Fruit fly (Drosophila melanogaster): Measurements from ENCODE around the gene CASK.
A peak's percentile ranks its signal among the peaks of the same experiment; 100 is the strongest.

CASK gene

DNA sequence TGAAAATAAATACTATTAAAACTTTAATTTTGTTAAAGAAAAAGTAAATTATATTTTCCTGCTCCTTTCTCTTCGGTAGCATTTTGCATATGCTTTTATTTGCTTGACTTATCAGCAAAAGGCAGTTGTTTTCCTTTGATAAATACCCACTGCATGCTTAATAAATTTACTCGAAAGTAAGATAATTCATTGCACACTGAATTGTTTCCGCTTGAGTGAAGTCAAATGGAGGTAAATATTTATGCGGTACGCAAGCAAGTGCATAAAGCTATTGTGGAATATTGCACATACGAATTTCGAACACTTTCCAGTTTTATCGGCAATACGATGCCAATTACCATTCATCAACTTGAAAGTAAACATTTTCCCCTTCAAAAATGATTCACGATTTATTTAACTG is 602 bp upstream of the CASK start (continued):
- peak; percentile 38 for TF ChIP-seq spab (GFP tag; optimal IDR thresholded peaks at IDR 0.05)
- TF ChIP-seq CG16779 (tag; optimal IDR thresholded peaks at IDR 0.05): no peak
- TF ChIP-seq CG6854 (GFP tag; optimal IDR thresholded peaks at IDR 0.05): peak; percentile 78
- TF ChIP-seq CG7368 (GFP tag; optimal IDR thresholded peaks at IDR 0.05): peak; percentile 8
- no peak for TF ChIP-seq net (GFP tag; optimal IDR thresholded peaks at IDR 0.05)
- TF ChIP-seq Hr38 (GFP tag; optimal IDR thresholded peaks at IDR 0.05): no peak
- peak; percentile 44 for TF ChIP-seq CG6792 (GFP tag; optimal IDR thresholded peaks at IDR 0.05)
- TF ChIP-seq Hr4 (GFP tag; optimal IDR thresholded peaks at IDR 0.05): no peak
- no peak for TF ChIP-seq Ets21C (GFP tag; optimal IDR thresholded peaks at IDR 0.05)
- no peak for TF ChIP-seq svp (GFP tag)
- 0 out of 3 replicates have a peak, but pooled peaks have one; percentile 37 for TF ChIP-seq CG6163 (GFP tag; IDR thresholded peaks at IDR 0.05)
- TF ChIP-seq fd59A (GFP tag; optimal IDR thresholded peaks at IDR 0.05): no peak
- TF ChIP-seq CG9139 (GFP tag; optimal IDR thresholded peaks at IDR 0.05): peak; percentile 33
- TF ChIP-seq Ets96B (tag; optimal IDR thresholded peaks at IDR 0.05): no peak
- TF ChIP-seq Eip78C (GFP tag): peak; percentile 92
- no peak for TF ChIP-seq dac (GFP tag; optimal IDR thresholded peaks at IDR 0.05)
- no peak for TF ChIP-seq Lpt (GFP tag; optimal IDR thresholded peaks at IDR 0.05)
- peak; percentile 7 for TF ChIP-seq esn (GFP tag; optimal IDR thresholded peaks at IDR 0.05)

DNA sequence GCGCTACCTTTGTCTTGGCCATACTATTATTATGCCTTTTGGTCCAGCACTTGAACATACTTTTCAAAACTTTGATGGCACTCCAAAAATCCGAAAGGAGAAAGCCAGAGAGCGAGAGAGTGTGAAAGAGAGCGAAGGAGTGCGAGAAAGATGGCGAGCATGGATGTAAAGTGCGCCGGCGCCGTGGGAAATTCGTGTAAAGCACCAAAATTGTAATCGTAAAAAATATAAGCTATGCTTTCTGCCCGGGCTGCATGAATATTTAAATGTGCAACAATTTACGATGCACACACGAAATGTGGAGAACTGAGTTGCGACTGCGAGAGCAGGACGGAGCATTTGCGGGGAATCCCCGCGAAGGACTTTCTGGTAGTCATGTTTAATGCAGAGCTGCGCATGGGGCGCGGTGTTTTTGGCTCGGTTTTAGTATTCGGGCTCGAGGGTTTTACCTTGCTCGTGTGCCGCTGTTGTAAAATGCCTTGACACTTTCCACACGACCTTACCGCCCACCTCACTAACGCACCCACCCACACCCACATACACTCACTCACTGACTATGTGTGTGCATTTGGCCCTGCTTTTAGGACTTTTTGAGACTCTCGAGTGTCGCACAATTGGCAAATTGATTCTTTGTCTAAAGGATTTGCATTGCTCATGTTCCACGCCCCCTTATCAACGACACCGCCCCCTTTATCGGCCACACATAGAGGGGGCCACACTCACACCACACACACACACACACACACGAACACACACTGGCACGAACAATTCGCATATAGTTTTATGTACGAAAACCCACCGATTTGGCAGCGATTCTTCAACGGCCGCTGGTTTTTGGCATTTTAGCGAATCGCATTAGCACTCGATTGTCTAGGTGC is 551 bp downstream of the CASK start:
- peak in 1 of 2 experiments; percentile 24 for TF ChIP-seq ss (GFP tag; optimal IDR thresholded peaks at IDR 0.05)
- no peak for TF ChIP-seq fd59A (GFP tag; optimal IDR thresholded peaks at IDR 0.05)

DNA sequence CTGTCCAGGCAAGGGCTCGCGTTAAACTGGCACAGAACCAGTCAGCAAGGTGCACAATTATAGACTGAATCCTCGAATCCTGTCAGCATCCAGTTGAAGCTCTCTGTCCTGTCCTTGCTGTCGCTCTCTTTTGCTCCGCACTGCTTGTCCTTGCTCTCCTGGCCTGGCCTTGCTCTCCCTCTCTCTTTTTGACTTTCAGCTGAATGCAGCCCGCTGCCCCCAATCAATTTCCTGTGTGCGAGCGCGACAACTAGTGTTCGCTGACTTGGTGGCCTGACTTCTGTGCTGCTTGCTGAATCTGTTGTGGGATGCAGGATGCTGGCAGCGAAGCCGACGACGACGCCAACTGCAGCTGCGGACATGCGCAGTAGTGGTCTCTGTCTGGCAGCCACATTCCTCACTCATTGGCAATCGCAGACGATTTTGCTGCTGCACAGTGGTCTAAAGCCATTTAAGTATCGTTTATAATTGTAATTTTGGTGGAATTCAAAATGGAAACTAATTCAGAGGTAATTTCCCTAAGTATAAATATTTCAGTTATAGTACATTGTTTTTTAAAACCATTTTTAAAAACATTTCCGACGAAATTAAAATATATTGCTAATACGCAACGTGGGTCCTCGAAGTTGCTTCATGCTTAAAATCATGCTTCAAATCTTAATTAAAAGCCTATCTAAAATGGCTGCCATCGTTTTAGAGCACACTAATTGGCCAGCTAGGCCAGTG is 13.7 kb downstream of the CASK start:
- TF ChIP-seq ss (GFP tag; optimal IDR thresholded peaks at IDR 0.05) (peak in 1 of 2 experiments; percentile 30), achi (GFP tag; optimal IDR thresholded peaks at IDR 0.05) (peak; percentile 12), Ets96B (tag; optimal IDR thresholded peaks at IDR 0.05) (peak; percentile 35), Eip93F (GFP tag; optimal IDR thresholded peaks at IDR 0.05) (no peak), dac (GFP tag; optimal IDR thresholded peaks at IDR 0.05) (no peak), fd59A (GFP tag; optimal IDR thresholded peaks at IDR 0.05) (no peak), CG10669 (GFP tag; optimal IDR thresholded peaks at IDR 0.05) (peak; percentile 33), Hr4 (GFP tag; optimal IDR thresholded peaks at IDR 0.05) (peak; percentile 33), esn (GFP tag; optimal IDR thresholded peaks at IDR 0.05) (peak; percentile 52), Met (GFP tag; optimal IDR thresholded peaks at IDR 0.05) (peak; percentile 40), CG10631 (GFP tag; optimal IDR thresholded peaks at IDR 0.05) (peak; percentile 15), Smox (GFP tag; optimal IDR thresholded peaks at IDR 0.05) (peak; percentile 25), svp (GFP tag) (peak; percentile 68), salr (GFP tag; optimal IDR thresholded peaks at IDR 0.05) (no peak), topi (GFP tag; optimal IDR thresholded peaks at IDR 0.05) (peak; percentile 17), CG8119 (GFP tag; IDR thresholded peaks at IDR 0.05) (peak; percentile 24; the same call in 1 of the 3 replicates), Sox102F (GFP tag; optimal IDR thresholded peaks at IDR 0.05) (no peak), CG8632 (GFP tag; optimal IDR thresholded peaks at IDR 0.05) (peak; percentile 10), Hr38 (GFP tag; optimal IDR thresholded peaks at IDR 0.05) (no peak), cyc (GFP tag; optimal IDR thresholded peaks at IDR 0.05) (peak; percentile 1), vri (GFP tag; optimal IDR thresholded peaks at IDR 0.05) (no peak), CG6792 (GFP tag; optimal IDR thresholded peaks at IDR 0.05) (peak; percentile 19), CG7368 (GFP tag; optimal IDR thresholded peaks at IDR 0.05) (peak; percentile 4), CG6276 (GFP tag; optimal IDR thresholded peaks at IDR 0.05) (peak; percentile 8), pdm3 (GFP tag; optimal IDR thresholded peaks at IDR 0.05) (peak; percentile 33), Sox14 (GFP tag; optimal IDR thresholded peaks at IDR 0.05) (peak; percentile 12), Eip78C (GFP tag) (peak; percentile 80), CG32006 (GFP tag; optimal IDR thresholded peaks at IDR 0.05) (peak; percentile 34), OdsH (GFP tag; optimal IDR thresholded peaks at IDR 0.05) (peak; percentile 26), lz (GFP tag; optimal IDR thresholded peaks at IDR 0.05) (peak; percentile 25), fd85E (GFP tag; optimal IDR thresholded peaks at IDR 0.05) (no peak), eg (GFP tag; IDR thresholded peaks at IDR 0.05) (0 out of 3 replicates have a peak, but pooled peaks have one; percentile 24)

Data from whole organism, prepupa.